Fruit fly (Drosophila melanogaster) whole organism, embryonic: ENCODE results near the gene Roc1b.
A peak's percentile ranks its signal among the peaks of the same experiment; 100 is the strongest.

Experiments used
- Bteb2 ChIP-seq: fragments of 200-800 bp; sonication (Bioruptor generic); optimal IDR thresholded peaks from 2 replicates; lab custom pipeline; 2016; ENCODE audit warnings: missing biosample characterization, missing genetic modification characterization
- CG10462 ChIP-seq: fragments of 200-800 bp; sonication (Bioruptor generic); optimal IDR thresholded peaks from 2 replicates; lab custom pipeline; 2016; ENCODE audit warnings: missing biosample characterization, missing genetic modification characterization
- CG12236 ChIP-seq: fragments of 200-800 bp; sonication (Bioruptor generic); optimal IDR thresholded peaks from 2 replicates; lab custom pipeline; 2016; ENCODE audit warnings: missing biosample characterization, missing genetic modification characterization
- CG12744 ChIP-seq: fragments of 200-800 bp; sonication (Bioruptor generic); optimal IDR thresholded peaks from 2 replicates; lab custom pipeline; 2016; ENCODE audit warnings: missing biosample characterization, missing genetic modification characterization
- CG12942 ChIP-seq: fragments of 200-800 bp; sonication (Bioruptor generic); optimal IDR thresholded peaks from 3 replicates; lab custom pipeline; 2016; ENCODE audit warnings: missing biosample characterization, missing genetic modification characterization
- CG13123 ChIP-seq: fragments of 200-800 bp; sonication (Bioruptor generic); optimal IDR thresholded peaks from 2 replicates; lab custom pipeline; 2016; ENCODE audit warnings: missing biosample characterization, missing genetic modification characterization
- CG17385 ChIP-seq: fragments of 200-800 bp; sonication (Bioruptor generic); optimal IDR thresholded peaks from 3 replicates; lab custom pipeline; 2018; ENCODE audit warnings: missing biosample characterization, mild to moderate bottlenecking, missing genetic modification characterization
- CG2116 ChIP-seq: fragments of 200-800 bp; sonication (Bioruptor generic); optimal IDR thresholded peaks from 3 replicates; lab custom pipeline; 2018; ENCODE audit warnings: missing biosample characterization, mild to moderate bottlenecking, missing genetic modification characterization
- CG2129 ChIP-seq: fragments of 200-800 bp; sonication (Bioruptor generic); IDR thresholded peaks from 2 replicates; pipeline ENCODE4 v1.3.6; 2022; ENCODE audit warnings: missing biosample characterization, missing genetic modification characterization; ENCODE audit not compliant: partially characterized antibody
- CG2202 ChIP-seq: fragments of 200-800 bp; sonication (Bioruptor generic); optimal IDR thresholded peaks from 2 replicates; lab custom pipeline; 2018; ENCODE audit warnings: missing biosample characterization, mild to moderate bottlenecking, missing genetic modification characterization
- CG2875 ChIP-seq: fragments of 200-800 bp; sonication (Bioruptor generic); optimal IDR thresholded peaks from 2 replicates; lab custom pipeline; 2017; ENCODE audit warnings: missing biosample characterization, mild to moderate bottlenecking, missing genetic modification characterization, missing genetic modification reagents
- CG30020 ChIP-seq: fragments of 200-800 bp; optimal IDR thresholded peaks from 2 replicates; lab custom pipeline; 2019; ENCODE audit warnings: missing biosample characterization, mild to moderate bottlenecking, missing genetic modification characterization, moderate library complexity
- CG32532 ChIP-seq: fragments of 200-800 bp; sonication (Bioruptor generic); IDR thresholded peaks from 2 replicates; pipeline ENCODE4 v1.3.6; 2022; ENCODE audit warnings: missing biosample characterization, missing genetic modification characterization
- CG3281 ChIP-seq: fragments of 200-800 bp; sonication (Bioruptor generic); optimal IDR thresholded peaks from 3 replicates; lab custom pipeline; 2017; ENCODE audit warnings: missing biosample characterization, mild to moderate bottlenecking, missing genetic modification characterization
- CG3407 ChIP-seq: fragments of 200-800 bp; sonication (Bioruptor generic); optimal IDR thresholded peaks from 2 replicates; lab custom pipeline; 2018; ENCODE audit warnings: missing biosample characterization, mild to moderate bottlenecking, missing genetic modification characterization
- CG3726 ChIP-seq: fragments of 200-800 bp; sonication (Bioruptor generic); IDR thresholded peaks from 3 replicates; pipeline ENCODE4, ENCODE4 v1.3.6; 2022; ENCODE audit warnings: missing biosample characterization, missing genetic modification characterization
- CG43689 ChIP-seq: fragments of 200-800 bp; sonication (Bioruptor generic); IDR thresholded peaks from 2 replicates; pipeline ENCODE4 v1.3.6; 2022; ENCODE audit warnings: missing biosample characterization, missing genetic modification characterization
- CG4404 ChIP-seq: fragments of 200-800 bp; sonication (Bioruptor generic); IDR thresholded peaks from 2 replicates; pipeline ENCODE4 v1.3.6; 2022; ENCODE audit warnings: missing biosample characterization, missing genetic modification characterization
- CG5180 ChIP-seq: fragments of 200-800 bp; sonication (Bioruptor generic); optimal IDR thresholded peaks from 3 replicates; lab custom pipeline; 2017; ENCODE audit warnings: missing biosample characterization, missing genetic modification characterization, mild to moderate bottlenecking, moderate library complexity, missing genetic modification reagents
- CG7745 ChIP-seq: fragments of 200-800 bp; sonication (Bioruptor generic); optimal IDR thresholded peaks from 2 replicates; lab custom pipeline; 2018; ENCODE audit warnings: missing biosample characterization, mild to moderate bottlenecking, missing genetic modification characterization, moderate library complexity
- CG7963 ChIP-seq: fragments of 200-800 bp; sonication (Bioruptor generic); IDR thresholded peaks from 3 replicates; pipeline ENCODE4 v1.3.6; 2022; ENCODE audit warnings: missing biosample characterization, missing genetic modification characterization; ENCODE audit not compliant: partially characterized antibody
- CG8290 ChIP-seq, 3 experiments: fragments of 200-800 bp; sonication (Bioruptor generic); optimal IDR thresholded peaks; 2 replicates each; lab custom pipeline; 2016 to 2019; ENCODE audit warnings: missing biosample characterization in 3 of 3, missing genetic modification characterization in 3 of 3, mild to moderate bottlenecking in 2 of 3, moderate library complexity in 1 of 3
- CG9817 ChIP-seq: fragments of 200-800 bp; sonication (Bioruptor generic); optimal IDR thresholded peaks from 2 replicates; lab custom pipeline; 2018; ENCODE audit warnings: missing biosample characterization, mild to moderate bottlenecking, missing genetic modification characterization, moderate library complexity
- CHES-1-like ChIP-seq: fragments of 200-800 bp; sonication (Bioruptor generic); optimal IDR thresholded peaks from 2 replicates; lab custom pipeline; 2016; ENCODE audit warnings: missing biosample characterization, missing genetic modification characterization
- D19B ChIP-seq: fragments of 200-800 bp; sonication (Bioruptor generic); optimal IDR thresholded peaks from 2 replicates; lab custom pipeline; 2017; ENCODE audit warnings: missing biosample characterization, mild to moderate bottlenecking, missing genetic modification characterization
- Dip2 ChIP-seq: fragments of 200-800 bp; sonication (Bioruptor generic); IDR thresholded peaks from 2 replicates; pipeline ENCODE4 v1.3.6; 2022; ENCODE audit warnings: missing biosample characterization, missing genetic modification characterization
- Dref ChIP-seq: fragments of 200-800 bp; sonication (Bioruptor generic); IDR thresholded peaks from 2 replicates; pipeline ENCODE4 v1.3.6; 2022; ENCODE audit warnings: missing biosample characterization, missing genetic modification characterization
- Ets65A ChIP-seq: fragments of 200-800 bp; sonication (Bioruptor generic); peaks from one replicate; lab custom pipeline; 2016; ENCODE audit warnings: missing biosample characterization, missing genetic modification characterization
- Nf-YB ChIP-seq: fragments of 200-800 bp; sonication (Bioruptor generic); optimal IDR thresholded peaks from 3 replicates; lab custom pipeline; 2019; ENCODE audit warnings: missing biosample characterization, mild to moderate bottlenecking, missing genetic modification characterization, moderate library complexity
- Opbp ChIP-seq: fragments of 200-800 bp; sonication (Bioruptor generic); IDR thresholded peaks from 3 replicates; pipeline ENCODE4 v1.3.6; 2022; ENCODE audit warnings: missing biosample characterization, missing genetic modification characterization; ENCODE audit not compliant: partially characterized antibody
- Sox100B ChIP-seq: fragments of 200-800 bp; sonication (Bioruptor generic); optimal IDR thresholded peaks from 3 replicates; lab custom pipeline; 2018; ENCODE audit warnings: missing biosample characterization, mild to moderate bottlenecking, missing genetic modification characterization
- Trl ChIP-seq, 3 experiments: fragments of >200 bp in 2 of 3; fragments of 200-800 bp in 1 of 3; sonication (Bioruptor generic) in 1 of 3; optimal IDR thresholded peaks; 2 replicates in 1 of 3; 3 replicates in 2 of 3; lab custom pipeline; 2016 to 2017; ENCODE audit warnings: missing biosample characterization in 1 of 3, missing genetic modification characterization in 1 of 3
- ac ChIP-seq: fragments of 200-800 bp; sonication (Bioruptor generic); optimal IDR thresholded peaks from 3 replicates; lab custom pipeline; 2017; ENCODE audit warnings: missing biosample characterization, mild to moderate bottlenecking, missing genetic modification characterization
- az2 ChIP-seq: fragments of 200-800 bp; sonication (Bioruptor generic); optimal IDR thresholded peaks from 3 replicates; lab custom pipeline; 2016; ENCODE audit warnings: missing biosample characterization, missing genetic modification characterization
- cas ChIP-seq: fragments of 200-800 bp; sonication (Bioruptor generic); IDR thresholded peaks from 2 replicates; pipeline ENCODE4 v1.3.6; 2022; ENCODE audit warnings: missing biosample characterization, missing genetic modification characterization
- cato ChIP-seq: fragments of 200-800 bp; sonication (Bioruptor generic); optimal IDR thresholded peaks from 2 replicates; lab custom pipeline; 2016; ENCODE audit warnings: missing biosample characterization, missing genetic modification characterization, borderline replicate concordance
- cg ChIP-seq: fragments of 200-800 bp; sonication (Bioruptor generic); optimal IDR thresholded peaks from 3 replicates; lab custom pipeline; 2019; ENCODE audit warnings: missing biosample characterization, mild to moderate bottlenecking, missing genetic modification characterization, moderate library complexity
- emc ChIP-seq: fragments of 200-800 bp; sonication (Bioruptor generic); optimal IDR thresholded peaks from 2 replicates; lab custom pipeline; 2016; ENCODE audit warnings: missing biosample characterization, missing genetic modification characterization
- gcm ChIP-seq: fragments of 200-800 bp; sonication (Bioruptor generic); optimal IDR thresholded peaks from 2 replicates; lab custom pipeline; 2019; ENCODE audit warnings: missing biosample characterization, mild to moderate bottlenecking, missing genetic modification characterization, moderate library complexity
- hth ChIP-seq: fragments of >200 bp; optimal IDR thresholded peaks from 2 replicates; lab custom pipeline; 2017; ENCODE audit warnings: inconsistent platforms
- jigr1 ChIP-seq: fragments of 200-800 bp; sonication (Bioruptor generic); IDR thresholded peaks from 3 replicates; pipeline ENCODE4 v1.3.6; 2022; ENCODE audit warnings: missing biosample characterization, missing genetic modification characterization
- knrl ChIP-seq: fragments of 200-800 bp; sonication (Bioruptor generic); IDR thresholded peaks from 3 replicates; pipeline ENCODE4 v1.3.6; 2022; ENCODE audit warnings: missing biosample characterization, missing genetic modification characterization; ENCODE audit not compliant: partially characterized antibody
- nerfin-2 ChIP-seq: fragments of 200-800 bp; sonication (Bioruptor generic); IDR thresholded peaks from 2 replicates; pipeline ENCODE4 v1.3.6; 2022; ENCODE audit warnings: missing biosample characterization, missing genetic modification characterization; ENCODE audit not compliant: partially characterized antibody
- nom ChIP-seq: fragments of 200-800 bp; sonication (Bioruptor generic); optimal IDR thresholded peaks from 2 replicates; lab custom pipeline; 2017; ENCODE audit warnings: missing biosample characterization, missing genetic modification characterization, mild to moderate bottlenecking, moderate library complexity, missing genetic modification reagents
- sna ChIP-seq: fragments of 200-800 bp; sonication (Bioruptor generic); IDR thresholded peaks from 2 replicates; pipeline ENCODE4 v1.3.6; 2022; ENCODE audit warnings: missing biosample characterization, missing genetic modification characterization; ENCODE audit not compliant: partially characterized antibody
- zen ChIP-seq: fragments of 200-800 bp; sonication (Bioruptor generic); optimal IDR thresholded peaks from 3 replicates; lab custom pipeline; 2018; ENCODE audit warnings: missing biosample characterization, mild to moderate bottlenecking, missing genetic modification characterization, moderate library complexity

Roc1b gene

DNA sequence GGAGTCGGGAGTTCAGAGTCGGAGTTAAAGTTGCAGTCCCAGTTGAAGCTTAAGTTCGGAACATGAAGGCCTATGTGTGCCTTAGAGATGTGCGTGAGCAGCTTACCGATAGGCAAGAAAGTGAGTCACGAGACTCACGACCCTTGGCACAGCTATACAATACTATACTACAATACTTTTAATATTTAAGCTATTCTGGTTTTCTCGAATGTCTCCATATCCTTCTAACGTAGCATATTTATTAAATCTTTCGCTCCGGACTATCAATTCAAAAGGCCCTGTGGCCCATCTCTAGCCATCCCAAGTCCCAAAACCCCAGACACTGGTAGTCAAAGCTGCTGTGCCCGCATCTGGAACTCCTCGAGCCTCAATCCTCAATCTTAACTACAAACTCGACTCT, 32.4 kb downstream of the Roc1b start (continued):
- TF ChIP-seq sna (GFP tag; lab: Robert Waterston, UW): no peak
- 0 out of 2 replicates have a peak, but pooled peaks have one; percentile 5 for TF ChIP-seq CG32532 (GFP tag; lab: Robert Waterston, UW)
- TF ChIP-seq CG9817 (tag; lab: Kevin White, UChicago): no peak
- no peak for TF ChIP-seq CG3726
- peak; percentile 33; the same call in 1 of the 2 replicates for TF ChIP-seq CG4404 (GFP tag; lab: Robert Waterston, UW)
- peak; percentile 26; the same call in 1 of the 3 replicates for TF ChIP-seq Opbp (GFP tag; lab: Robert Waterston, UW)
- no peak for TF ChIP-seq CHES-1-like (GFP tag; lab: Kevin White, UChicago)
- TF ChIP-seq cas (GFP tag; lab: Robert Waterston, UW): no peak
- no peak for TF ChIP-seq Bteb2 (GFP tag; lab: Kevin White, UChicago)
- TF ChIP-seq CG13123 (GFP tag; lab: Kevin White, UChicago): no peak
- peak; percentile 31; the same call in 1 of the 2 replicates for TF ChIP-seq CG2129 (GFP tag; lab: Robert Waterston, UW)
- TF ChIP-seq, all 482 proteins: peak for 48

DNA sequence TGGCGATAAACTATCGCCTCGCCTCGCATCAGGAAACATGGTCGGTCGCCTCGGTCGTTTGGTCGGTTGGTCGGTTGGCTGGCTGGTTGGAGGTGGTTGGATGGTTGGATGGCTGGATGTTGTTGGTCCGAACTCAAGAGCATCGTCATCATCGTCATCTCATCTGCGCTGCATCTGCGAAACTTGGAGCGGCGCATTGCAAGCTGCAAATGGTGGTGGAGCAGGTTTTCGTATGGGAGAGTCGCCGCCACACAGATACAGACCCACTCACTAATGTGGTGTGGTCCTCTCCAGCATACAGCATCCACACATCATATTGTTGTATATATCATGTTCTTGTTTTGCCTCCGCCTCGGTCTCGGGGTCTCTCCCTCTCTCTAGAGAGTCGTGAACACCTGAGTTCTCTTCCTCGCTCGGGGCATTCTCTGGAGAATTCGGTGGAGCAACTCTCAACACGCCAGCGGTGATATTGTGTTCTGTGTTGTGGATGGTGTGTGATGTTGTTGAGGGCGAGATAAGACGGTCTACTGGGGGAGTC, 34.9 kb downstream of the Roc1b start, which contains the start of gene trh:
Gene trh (minus strand): TSS at position 12 of the 538 bp plus-strand sequence.
- TF ChIP-seq nom (GFP tag; lab: Kevin White, UChicago) (peak; percentile 63), knrl (0 out of 3 replicates have a peak, but pooled peaks have one; percentile 5), CG12744 (GFP tag; lab: Kevin White, UChicago) (no peak), emc (GFP tag; lab: Kevin White, UChicago) (no peak), CG5180 (GFP tag; lab: Kevin White, UChicago) (peak; percentile 79), Trl (optimal IDR thresholded peaks at IDR 0.05; lab: Kevin White, UChicago) (peak in 1 of 2 experiments; percentile 64), Trl (GFP tag; optimal IDR thresholded peaks at IDR 0.05; lab: Kevin White, UChicago) (no peak), Nf-YB (GFP tag; lab: Kevin White, UChicago) (peak; percentile 22), cg (GFP tag; lab: Kevin White, UChicago) (peak; percentile 42)

DNA sequence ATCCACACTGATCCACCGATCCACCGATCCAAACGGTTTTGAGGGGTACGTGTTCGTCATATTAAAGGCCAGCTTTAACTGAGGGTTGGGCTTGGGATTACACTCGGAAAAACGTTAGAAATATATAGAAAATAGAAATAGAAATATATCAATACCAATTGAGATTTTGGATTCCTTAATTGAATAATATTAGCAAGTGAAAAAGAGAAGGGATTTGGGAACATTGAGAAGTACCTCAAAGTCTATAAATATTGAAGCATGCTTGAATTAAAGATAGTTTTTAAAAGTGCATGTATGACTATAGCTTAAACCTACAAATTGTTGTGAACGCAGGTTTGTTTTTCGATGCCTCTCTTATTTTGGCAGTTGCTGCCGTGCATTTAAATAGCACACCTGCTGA, 37.4 kb downstream of the Roc1b start:
- TF ChIP-seq gcm (GFP tag; lab: Kevin White, UChicago) (no peak), CG17385 (GFP tag; lab: Kevin White, UChicago) (peak; percentile 26), CG2116 (GFP tag; lab: Kevin White, UChicago) (no peak), nerfin-2 (GFP tag; lab: Robert Waterston, UW) (no peak), cato (GFP tag; lab: Kevin White, UChicago) (no peak), CG7963 (GFP tag; lab: Robert Waterston, UW) (no peak), CG12236 (GFP tag; lab: Kevin White, UChicago) (no peak), CG3407 (GFP tag; lab: Kevin White, UChicago) (no peak), CG30020 (tag; lab: Kevin White, UChicago) (no peak), CG43689 (no peak), CG8290 (GFP tag; optimal IDR thresholded peaks at IDR 0.05; lab: Kevin White, UChicago) (no peak), CG8290 (tag; optimal IDR thresholded peaks at IDR 0.05; lab: Kevin White, UChicago) (no peak), ac (no peak), D19B (GFP tag; lab: Kevin White, UChicago) (no peak), Sox100B (GFP tag; lab: Kevin White, UChicago) (no peak), CG12942 (no peak), CG2202 (no peak), CG10462 (no peak), Dref (GFP tag; lab: Robert Waterston, UW) (no peak), Ets65A (GFP tag; lab: Kevin White, UChicago) (no peak), az2 (GFP tag; lab: Kevin White, UChicago) (no peak), zen (no peak), hth (lab: Kevin White, UChicago) (no peak), CG3281 (GFP tag; lab: Kevin White, UChicago) (no peak), Dip2 (GFP tag; lab: Robert Waterston, UW) (no peak), CG2875 (GFP tag; lab: Kevin White, UChicago) (no peak), CG7745 (no peak), jigr1 (GFP tag; lab: Robert Waterston, UW) (no peak), CHES-1-like (GFP tag; lab: Kevin White, UChicago) (no peak)
